Fruit fly (Drosophila melanogaster): Measurements from ENCODE around the gene CG12194.

dm6 chr2L:4819995-4820394 lies 18.2 kb upstream of the CG12194 start:
- TF ChIP-seq Hr39 (GFP tag; optimal IDR thresholded peaks at IDR 0.05) (peak; percentile 28), dsx (GFP tag; optimal IDR thresholded peaks at IDR 0.05; ENCODE audit: poor library complexity, severe bottlenecking) (no peak), Sox102F (GFP tag; optimal IDR thresholded peaks at IDR 0.05) (no peak), CG3032 (tag; optimal IDR thresholded peaks at IDR 0.05) (no peak), fd59A (GFP tag; optimal IDR thresholded peaks at IDR 0.05) (no peak), CG6854 (GFP tag; optimal IDR thresholded peaks at IDR 0.05) (no peak), CG6792 (GFP tag; optimal IDR thresholded peaks at IDR 0.05) (no peak), esn (GFP tag; optimal IDR thresholded peaks at IDR 0.05) (no peak), lz (GFP tag; optimal IDR thresholded peaks at IDR 0.05) (no peak), CG10631 (GFP tag; optimal IDR thresholded peaks at IDR 0.05) (peak; percentile 40)

All from whole organism, prepupa.